Fruit fly (Drosophila melanogaster) whole organism, embryonic: ENCODE results near the gene wdn.

ENCODE experiments used
- ATbp ChIP-seq: fragments of 200-800 bp; sonication (Bioruptor generic); optimal IDR thresholded peaks from 2 replicates; lab custom pipeline; 2017; ENCODE audit warnings: missing biosample characterization, mild to moderate bottlenecking, missing genetic modification characterization, missing genetic modification reagents
- Ada2b ChIP-seq: fragments of 200-800 bp; sonication (Bioruptor generic); IDR thresholded peaks from 2 replicates; pipeline ENCODE4 v1.3.6; 2022; ENCODE audit warnings: missing biosample characterization, missing genetic modification characterization
- Asciz ChIP-seq: fragments of 200-800 bp; sonication (Bioruptor generic); optimal IDR thresholded peaks from 2 replicates; lab custom pipeline; 2017; ENCODE audit warnings: missing biosample characterization, mild to moderate bottlenecking, missing genetic modification characterization, missing genetic modification reagents
- B-H2 ChIP-seq: fragments of 200-800 bp; sonication (Bioruptor generic); optimal IDR thresholded peaks from 2 replicates; lab custom pipeline; 2018; ENCODE audit warnings: missing biosample characterization, mild to moderate bottlenecking, missing genetic modification characterization
- CG10147 ChIP-seq: fragments of 200-800 bp; sonication (Bioruptor generic); optimal IDR thresholded peaks from 2 replicates; lab custom pipeline; 2019; ENCODE audit warnings: missing biosample characterization, mild to moderate bottlenecking, missing genetic modification characterization, moderate library complexity
- CG10321 ChIP-seq: fragments of 200-800 bp; sonication (Bioruptor generic); IDR thresholded peaks from 2 replicates; pipeline ENCODE4 v1.3.6; 2022; ENCODE audit warnings: missing biosample characterization, missing genetic modification characterization
- CG12391 ChIP-seq: fragments of 200-800 bp; sonication (Bioruptor generic); optimal IDR thresholded peaks from 3 replicates; lab custom pipeline; 2018; ENCODE audit warnings: missing biosample characterization, mild to moderate bottlenecking, missing genetic modification characterization, moderate library complexity
- CG12769 ChIP-seq: fragments of 200-800 bp; sonication (Bioruptor generic); optimal IDR thresholded peaks from 2 replicates; lab custom pipeline; 2019; ENCODE audit warnings: missing biosample characterization, mild to moderate bottlenecking, missing genetic modification characterization, moderate library complexity
- CG15269 ChIP-seq: fragments of 200-800 bp; sonication (Bioruptor generic); optimal IDR thresholded peaks from 2 replicates; lab custom pipeline; 2018; ENCODE audit warnings: missing biosample characterization, mild to moderate bottlenecking, missing genetic modification characterization, moderate library complexity
- CG17186 ChIP-seq: fragments of 200-800 bp; sonication (Bioruptor generic); optimal IDR thresholded peaks from 3 replicates; lab custom pipeline; 2017; ENCODE audit warnings: missing biosample characterization, missing genetic modification reagents, missing genetic modification characterization
- CG17802 ChIP-seq: fragments of 200-800 bp; sonication (Bioruptor generic); optimal IDR thresholded peaks from 2 replicates; lab custom pipeline; 2018; ENCODE audit warnings: missing biosample characterization, mild to moderate bottlenecking, missing genetic modification characterization, moderate library complexity
- CG18011 ChIP-seq: fragments of 200-800 bp; sonication (Bioruptor generic); optimal IDR thresholded peaks from 2 replicates; lab custom pipeline; 2017; ENCODE audit warnings: missing biosample characterization, missing genetic modification characterization, mild to moderate bottlenecking, moderate library complexity, missing genotype
- CG18764 ChIP-seq: fragments of 200-800 bp; sonication (Bioruptor generic); optimal IDR thresholded peaks from 3 replicates; lab custom pipeline; 2016; ENCODE audit warnings: missing biosample characterization, missing genetic modification characterization
- CG2129 ChIP-seq: fragments of 200-800 bp; sonication (Bioruptor generic); IDR thresholded peaks from 2 replicates; pipeline ENCODE4 v1.3.6; 2022; ENCODE audit warnings: missing biosample characterization, missing genetic modification characterization; ENCODE audit not compliant: partially characterized antibody
- CG2712 ChIP-seq: fragments of 200-800 bp; optimal IDR thresholded peaks from 3 replicates; lab custom pipeline; 2019; ENCODE audit warnings: missing biosample characterization, mild to moderate bottlenecking, missing genetic modification characterization, moderate library complexity
- CG30403 ChIP-seq: fragments of 200-800 bp; sonication (Bioruptor generic); optimal IDR thresholded peaks from 3 replicates; lab custom pipeline; 2016; ENCODE audit warnings: missing biosample characterization, missing genetic modification characterization
- CG34224 ChIP-seq: fragments of 200-800 bp; sonication (Bioruptor generic); IDR thresholded peaks from 3 replicates; pipeline ENCODE4 v1.3.6; 2022; ENCODE audit warnings: missing biosample characterization, missing genetic modification characterization; ENCODE audit not compliant: partially characterized antibody
- CG4360 ChIP-seq: fragments of 200-800 bp; sonication (Bioruptor generic); IDR thresholded peaks from 2 replicates; pipeline ENCODE4 v1.3.6; 2022; ENCODE audit warnings: missing biosample characterization, missing genetic modification characterization
- CG4730 ChIP-seq: fragments of 200-800 bp; sonication (Bioruptor generic); IDR thresholded peaks from 2 replicates; pipeline ENCODE4 v1.3.6; 2022; ENCODE audit warnings: missing biosample characterization, missing genetic modification characterization
- CG6854 ChIP-seq: fragments of 200-800 bp; sonication (Bioruptor generic); optimal IDR thresholded peaks from 3 replicates; lab custom pipeline; 2017; ENCODE audit warnings: missing biosample characterization, mild to moderate bottlenecking, missing genetic modification characterization
- CG7928 ChIP-seq: fragments of 200-800 bp; sonication (Bioruptor generic); optimal IDR thresholded peaks from 2 replicates; lab custom pipeline; 2017; ENCODE audit warnings: missing biosample characterization, mild to moderate bottlenecking, missing genetic modification characterization
- CG7963 ChIP-seq: fragments of 200-800 bp; sonication (Bioruptor generic); IDR thresholded peaks from 3 replicates; pipeline ENCODE4 v1.3.6; 2022; ENCODE audit warnings: missing biosample characterization, missing genetic modification characterization; ENCODE audit not compliant: partially characterized antibody
- CG8765 ChIP-seq: fragments of 200-800 bp; sonication (Bioruptor generic); IDR thresholded peaks from 2 replicates; pipeline ENCODE4 v1.3.6; 2022; ENCODE audit warnings: missing biosample characterization, missing genetic modification characterization
- CG9876 ChIP-seq: fragments of 200-800 bp; sonication (Bioruptor generic); optimal IDR thresholded peaks from 2 replicates; lab custom pipeline; 2016; ENCODE audit warnings: missing biosample characterization, missing genetic modification characterization
- CoRest ChIP-seq: fragments of 200-800 bp; sonication (Bioruptor generic); optimal IDR thresholded peaks from 3 replicates; lab custom pipeline; 2018; ENCODE audit warnings: missing biosample characterization, mild to moderate bottlenecking, missing genetic modification characterization, moderate library complexity
- Gug ChIP-seq: fragments of 200-800 bp; sonication (Bioruptor generic); IDR thresholded peaks from 4 replicates; pipeline ENCODE4 v1.3.6; 2022; ENCODE audit warnings: missing biosample characterization, missing genetic modification characterization
- Hmr ChIP-seq: fragments of 200-800 bp; sonication (Bioruptor generic); optimal IDR thresholded peaks from 3 replicates; lab custom pipeline; 2017; ENCODE audit warnings: mild to moderate bottlenecking, missing biosample characterization, missing genetic modification reagents, missing genetic modification characterization
- Hr51 ChIP-seq, 2 experiments: fragments of 200-800 bp; sonication (Bioruptor generic); optimal IDR thresholded peaks; 2 replicates in 1 of 2; 3 replicates in 1 of 2; lab custom pipeline; 2016 to 2018; ENCODE audit warnings: missing biosample characterization in 2 of 2, missing genetic modification characterization in 2 of 2, mild to moderate bottlenecking in 1 of 2, moderate library complexity in 1 of 2
- Hr78 ChIP-seq, 2 experiments: fragments of 200-800 bp in 1 of 2; fragments of >200 bp in 1 of 2; sonication (Bioruptor generic) in 1 of 2; optimal IDR thresholded peaks; 2 replicates each; lab custom pipeline; 2017 to 2019; ENCODE audit warnings: missing biosample characterization in 2 of 2, missing genetic modification characterization in 2 of 2, mild to moderate bottlenecking in 1 of 2, moderate library complexity in 1 of 2
- Jarid2 ChIP-seq: fragments of 200-800 bp; sonication (Bioruptor generic); optimal IDR thresholded peaks from 3 replicates; lab custom pipeline; 2017; ENCODE audit warnings: mild to moderate bottlenecking, missing biosample characterization, missing genetic modification reagents, missing genetic modification characterization
- Meics ChIP-seq: fragments of 200-800 bp; sonication (Bioruptor generic); optimal IDR thresholded peaks from 2 replicates; lab custom pipeline; 2017; ENCODE audit warnings: missing biosample characterization, mild to moderate bottlenecking, missing genetic modification characterization
- PHDP ChIP-seq: fragments of 200-800 bp; sonication (Bioruptor generic); optimal IDR thresholded peaks from 3 replicates; lab custom pipeline; 2018; ENCODE audit warnings: missing biosample characterization, mild to moderate bottlenecking, missing genetic modification characterization, moderate library complexity
- Rfx ChIP-seq: fragments of 200-800 bp; sonication (Bioruptor generic); IDR thresholded peaks from 2 replicates; pipeline ENCODE4 v1.3.6; 2022; ENCODE audit warnings: missing biosample characterization, missing genetic modification characterization
- az2 ChIP-seq: fragments of 200-800 bp; sonication (Bioruptor generic); optimal IDR thresholded peaks from 3 replicates; lab custom pipeline; 2016; ENCODE audit warnings: missing biosample characterization, missing genetic modification characterization
- chm ChIP-seq: fragments of 200-800 bp; sonication (Bioruptor generic); IDR thresholded peaks from 2 replicates; pipeline ENCODE4 v1.3.6; 2022; ENCODE audit warnings: missing biosample characterization, missing genetic modification characterization
- ci ChIP-seq: fragments of 200-800 bp; sonication (Bioruptor generic); IDR thresholded peaks from 3 replicates; pipeline ENCODE4 v1.3.6; 2022; ENCODE audit warnings: missing biosample characterization, missing genetic modification characterization
- gro ChIP-seq: fragments of 200-800 bp; sonication (Bioruptor generic); optimal IDR thresholded peaks from 2 replicates; lab custom pipeline; 2016; ENCODE audit warnings: missing biosample characterization, missing genetic modification characterization
- her ChIP-seq: fragments of 200-800 bp; sonication (Bioruptor generic); optimal IDR thresholded peaks from 2 replicates; lab custom pipeline; 2016; ENCODE audit warnings: missing biosample characterization, missing genetic modification characterization
- ken ChIP-seq: fragments of 200-800 bp; sonication (Bioruptor generic); IDR thresholded peaks from 3 replicates; pipeline ENCODE4 v1.3.6; 2022; ENCODE audit warnings: missing biosample characterization, missing genetic modification characterization
- knrl ChIP-seq: fragments of 200-800 bp; sonication (Bioruptor generic); IDR thresholded peaks from 3 replicates; pipeline ENCODE4 v1.3.6; 2022; ENCODE audit warnings: missing biosample characterization, missing genetic modification characterization; ENCODE audit not compliant: partially characterized antibody
- mam ChIP-seq: fragments of 200-800 bp; sonication (Bioruptor generic); optimal IDR thresholded peaks from 3 replicates; lab custom pipeline; 2016; ENCODE audit warnings: missing biosample characterization, missing genetic modification characterization
- odd ChIP-seq: fragments of 200-800 bp; sonication (Bioruptor generic); optimal IDR thresholded peaks from 2 replicates; lab custom pipeline; 2017; ENCODE audit warnings: missing biosample characterization, mild to moderate bottlenecking, missing genetic modification characterization
- peb ChIP-seq: fragments of 200-800 bp; sonication (Bioruptor generic); IDR thresholded peaks from 2 replicates; pipeline ENCODE4 v1.3.6; 2022; ENCODE audit warnings: missing biosample characterization, missing genetic modification characterization
- phol ChIP-seq: fragments of 200-800 bp; sonication (Bioruptor generic); optimal IDR thresholded peaks from 3 replicates; lab custom pipeline; 2018; ENCODE audit warnings: missing biosample characterization, mild to moderate bottlenecking, missing genetic modification characterization, moderate library complexity
- ranshi ChIP-seq: fragments of 200-800 bp; sonication (Bioruptor generic); IDR thresholded peaks from 2 replicates; pipeline ENCODE4 v1.3.6; 2022; ENCODE audit warnings: missing biosample characterization, missing genetic modification characterization
- salm ChIP-seq: fragments of 200-800 bp; sonication (Bioruptor generic); optimal IDR thresholded peaks from 2 replicates; lab custom pipeline; 2018; ENCODE audit warnings: missing biosample characterization, mild to moderate bottlenecking, missing genetic modification characterization
- sens ChIP-seq: fragments of 200-800 bp; sonication (Bioruptor generic); peaks from one replicate; lab custom pipeline; 2016; ENCODE audit warnings: missing biosample characterization, missing genetic modification characterization
- slou ChIP-seq: fragments of 200-800 bp; sonication (Bioruptor generic); optimal IDR thresholded peaks from 3 replicates; lab custom pipeline; 2016; ENCODE audit warnings: missing biosample characterization, missing genetic modification characterization
- sna ChIP-seq: fragments of 200-800 bp; sonication (Bioruptor generic); IDR thresholded peaks from 2 replicates; pipeline ENCODE4 v1.3.6; 2022; ENCODE audit warnings: missing biosample characterization, missing genetic modification characterization; ENCODE audit not compliant: partially characterized antibody
- trem ChIP-seq: fragments of 200-800 bp; optimal IDR thresholded peaks from 3 replicates; lab custom pipeline; 2019; ENCODE audit warnings: missing biosample characterization, mild to moderate bottlenecking, missing genetic modification characterization, moderate library complexity
- unpg ChIP-seq: fragments of 200-800 bp; sonication (Bioruptor generic); optimal IDR thresholded peaks from 3 replicates; lab custom pipeline; 2018; ENCODE audit warnings: missing biosample characterization, mild to moderate bottlenecking, missing genetic modification characterization, moderate library complexity

Gene wdn

dm6 chr3R:28830746-28831145, 19.6 kb upstream of the wdn start:
- TF ChIP-seq CG7928 (no peak), Ada2b (peak; percentile 34), gro (GFP tag; lab: Kevin White, UChicago) (no peak), CG17802 (tag; lab: Kevin White, UChicago) (no peak), CG34224 (no peak), CG10147 (GFP tag; lab: Kevin White, UChicago) (peak; percentile 2), sna (GFP tag; lab: Robert Waterston, UW) (no peak), Rfx (GFP tag; lab: Robert Waterston, UW) (peak; percentile 10; the same call in 1 of the 2 replicates), ranshi (no peak), CG12769 (tag; lab: Kevin White, UChicago) (no peak), CG4730 (GFP tag; lab: Robert Waterston, UW) (no peak), Gug (GFP tag; lab: Robert Waterston, UW) (no peak), az2 (GFP tag; lab: Kevin White, UChicago) (peak; percentile 19), salm (tag; lab: Kevin White, UChicago) (no peak), CG17186 (GFP tag; lab: Kevin White, UChicago) (no peak), Asciz (no peak), CG2712 (tag; lab: Kevin White, UChicago) (peak; percentile 7), CG4360 (GFP tag; lab: Robert Waterston, UW) (no peak), Hmr (peak; percentile 9), her (no peak), sens (GFP tag; lab: Kevin White, UChicago) (peak; percentile 46), Hr78 (GFP tag; optimal IDR thresholded peaks at IDR 0.05; lab: Kevin White, UChicago) (no peak), peb (no peak), knrl (GFP tag; lab: Robert Waterston, UW) (no peak), CG10321 (GFP tag; lab: Robert Waterston, UW) (no peak), CG6854 (GFP tag; lab: Kevin White, UChicago) (no peak), CG8765 (GFP tag; lab: Robert Waterston, UW) (no peak), ci (GFP tag; lab: Robert Waterston, UW) (no peak), CG30403 (peak; percentile 3), CG2129 (no peak), slou (GFP tag; lab: Kevin White, UChicago) (no peak), CoRest (tag; lab: Kevin White, UChicago) (peak; percentile 7), CG18764 (GFP tag; lab: Kevin White, UChicago) (no peak), ATbp (GFP tag; lab: Kevin White, UChicago) (no peak), CG12391 (tag; lab: Kevin White, UChicago) (peak; percentile 0), Jarid2 (GFP tag; lab: Kevin White, UChicago) (no peak), mam (no peak), CG9876 (GFP tag; lab: Kevin White, UChicago) (no peak), trem (tag; lab: Kevin White, UChicago) (no peak), CG7963 (GFP tag; lab: Robert Waterston, UW) (no peak), Meics (GFP tag; lab: Kevin White, UChicago) (peak; percentile 10), ken (GFP tag; lab: Robert Waterston, UW) (no peak), unpg (GFP tag; lab: Kevin White, UChicago) (peak; percentile 30), Hr51 (GFP tag; optimal IDR thresholded peaks at IDR 0.05; lab: Kevin White, UChicago) (peak in 1 of 2 experiments; percentile 47), CG18011 (no peak), CG15269 (tag; lab: Kevin White, UChicago) (peak; percentile 3), phol (peak; percentile 25), PHDP (tag; lab: Kevin White, UChicago) (peak; percentile 22), B-H2 (GFP tag; lab: Kevin White, UChicago) (no peak), odd (no peak), chm (no peak)
